Fruit fly (Drosophila melanogaster) whole organism, embryonic: Measurements from ENCODE around the gene Pp1-13C.

ENCODE experiments used
- Adf1 ChIP-seq: fragments of 200-800 bp; sonication (Bioruptor generic); IDR thresholded peaks from 2 replicates; pipeline ENCODE4 v1.3.6; 2022; ENCODE audit warnings: missing biosample characterization, missing genetic modification characterization
- Bgb ChIP-seq: fragments of 200-800 bp; sonication (Bioruptor generic); IDR thresholded peaks from 2 replicates; pipeline ENCODE4 v1.3.6; 2022; ENCODE audit warnings: missing biosample characterization, missing genetic modification characterization; ENCODE audit not compliant: partially characterized antibody
- CG10543 ChIP-seq: fragments of 200-800 bp; sonication (Bioruptor generic); optimal IDR thresholded peaks from 3 replicates; lab custom pipeline; 2017; ENCODE audit warnings: missing biosample characterization, mild to moderate bottlenecking, missing genetic modification characterization, moderate library complexity
- CG10979 ChIP-seq: fragments of 200-800 bp; sonication (Bioruptor generic); optimal IDR thresholded peaks from 2 replicates; lab custom pipeline; 2018; ENCODE audit warnings: missing biosample characterization, mild to moderate bottlenecking, missing genetic modification characterization, moderate library complexity
- CG15514 ChIP-seq: fragments of 200-800 bp; sonication (Bioruptor generic); optimal IDR thresholded peaks from 3 replicates; lab custom pipeline; 2017; ENCODE audit warnings: missing biosample characterization, missing genetic modification characterization, mild to moderate bottlenecking, moderate library complexity, missing genetic modification reagents
- CG17385 ChIP-seq: fragments of 200-800 bp; sonication (Bioruptor generic); optimal IDR thresholded peaks from 3 replicates; lab custom pipeline; 2018; ENCODE audit warnings: missing biosample characterization, mild to moderate bottlenecking, missing genetic modification characterization
- CG2875 ChIP-seq: fragments of 200-800 bp; sonication (Bioruptor generic); optimal IDR thresholded peaks from 2 replicates; lab custom pipeline; 2017; ENCODE audit warnings: missing biosample characterization, mild to moderate bottlenecking, missing genetic modification characterization, missing genetic modification reagents
- CG3281 ChIP-seq: fragments of 200-800 bp; sonication (Bioruptor generic); optimal IDR thresholded peaks from 3 replicates; lab custom pipeline; 2017; ENCODE audit warnings: missing biosample characterization, mild to moderate bottlenecking, missing genetic modification characterization
- CG6175 ChIP-seq: fragments of 200-800 bp; sonication (Bioruptor generic); IDR thresholded peaks from 3 replicates; pipeline ENCODE4 v1.3.6; 2022; ENCODE audit warnings: missing biosample characterization, missing genetic modification characterization
- CG7372 ChIP-seq: fragments of 200-800 bp; sonication (Bioruptor generic); IDR thresholded peaks from 2 replicates; pipeline ENCODE4 v1.3.6; 2022; ENCODE audit warnings: missing biosample characterization, missing genetic modification characterization
- CTCF ChIP-seq: fragments of 200-800 bp; sonication (Bioruptor generic); optimal IDR thresholded peaks from 2 replicates; lab custom pipeline; 2017; ENCODE audit warnings: missing biosample characterization, mild to moderate bottlenecking, missing genetic modification characterization, moderate library complexity
- D19A ChIP-seq: fragments of 200-800 bp; optimal IDR thresholded peaks from 3 replicates; lab custom pipeline; 2019; ENCODE audit warnings: missing biosample characterization, mild to moderate bottlenecking, missing genetic modification characterization, moderate library complexity
- D19B ChIP-seq: fragments of 200-800 bp; sonication (Bioruptor generic); optimal IDR thresholded peaks from 2 replicates; lab custom pipeline; 2017; ENCODE audit warnings: missing biosample characterization, mild to moderate bottlenecking, missing genetic modification characterization
- Deaf1 ChIP-seq: fragments of 200-800 bp; optimal IDR thresholded peaks from 3 replicates; lab custom pipeline; 2019; ENCODE audit warnings: missing biosample characterization, mild to moderate bottlenecking, missing genetic modification characterization, moderate library complexity
- Dref ChIP-seq: fragments of 200-800 bp; sonication (Bioruptor generic); IDR thresholded peaks from 2 replicates; pipeline ENCODE4 v1.3.6; 2022; ENCODE audit warnings: missing biosample characterization, missing genetic modification characterization
- E2f2 ChIP-seq: fragments of 200-800 bp; sonication (Bioruptor generic); IDR thresholded peaks from 2 replicates; pipeline ENCODE4 v1.3.6; 2022; ENCODE audit warnings: missing biosample characterization, missing genetic modification characterization
- Hmr ChIP-seq: fragments of 200-800 bp; sonication (Bioruptor generic); optimal IDR thresholded peaks from 3 replicates; lab custom pipeline; 2017; ENCODE audit warnings: mild to moderate bottlenecking, missing biosample characterization, missing genetic modification reagents, missing genetic modification characterization
- Med ChIP-seq: fragments of 200-800 bp; sonication (Bioruptor generic); peaks from one replicate; lab custom pipeline; 2016; ENCODE audit warnings: missing biosample characterization, missing genetic modification characterization, mild to moderate bottlenecking, inconsistent platforms, moderate library complexity
- amos ChIP-seq: fragments of 200-800 bp; sonication (Bioruptor generic); IDR thresholded peaks from 2 replicates; pipeline ENCODE4 v1.3.6; 2022; ENCODE audit warnings: missing biosample characterization, missing genetic modification characterization; ENCODE audit not compliant: partially characterized antibody
- bbx ChIP-seq: fragments of 200-800 bp; sonication (Bioruptor generic); IDR thresholded peaks from 2 replicates; pipeline ENCODE4 v1.3.6; 2022; ENCODE audit warnings: missing biosample characterization, missing genetic modification characterization; ENCODE audit not compliant: partially characterized antibody
- crp ChIP-seq, 2 experiments: fragments of 200-800 bp; sonication (Bioruptor generic); optimal IDR thresholded peaks; 2 replicates in 1 of 2; 3 replicates in 1 of 2; lab custom pipeline; 2017; ENCODE audit warnings: missing biosample characterization in 2 of 2, missing genetic modification characterization in 2 of 2, mild to moderate bottlenecking in 1 of 2, moderate library complexity in 1 of 2
- ewg ChIP-seq: fragments of 200-800 bp; sonication (Bioruptor generic); optimal IDR thresholded peaks from 3 replicates; lab custom pipeline; 2017; ENCODE audit warnings: mild to moderate bottlenecking, missing biosample characterization, missing genetic modification reagents, missing genetic modification characterization
- gce ChIP-seq: fragments of 200-800 bp; sonication (Bioruptor generic); IDR thresholded peaks from 3 replicates; pipeline ENCODE4 v1.3.6; 2022; ENCODE audit warnings: missing biosample characterization, missing genetic modification characterization
- hkb ChIP-seq, 2 experiments: fragments of 200-800 bp in 1 of 2; fragments of >200 bp in 1 of 2; sonication (Bioruptor generic) in 1 of 2; IDR thresholded peaks in 1 of 2; optimal IDR thresholded peaks in 1 of 2; 2 replicates each; pipeline versions ENCODE4 v1.3.6 to Lab custom; 2017 to 2022; ENCODE audit warnings: missing biosample characterization in 1 of 2, missing genetic modification characterization in 1 of 2
- knrl ChIP-seq: fragments of 200-800 bp; sonication (Bioruptor generic); IDR thresholded peaks from 3 replicates; pipeline ENCODE4 v1.3.6; 2022; ENCODE audit warnings: missing biosample characterization, missing genetic modification characterization; ENCODE audit not compliant: partially characterized antibody
- onecut ChIP-seq: fragments of 200-800 bp; sonication (Bioruptor generic); IDR thresholded peaks from 2 replicates; pipeline ENCODE4 v1.3.6; 2022; ENCODE audit warnings: missing biosample characterization, missing genetic modification characterization
- peb ChIP-seq: fragments of 200-800 bp; sonication (Bioruptor generic); IDR thresholded peaks from 2 replicates; pipeline ENCODE4 v1.3.6; 2022; ENCODE audit warnings: missing biosample characterization, missing genetic modification characterization
- pzg ChIP-seq: fragments of 200-800 bp; sonication (Bioruptor generic); optimal IDR thresholded peaks from 3 replicates; lab custom pipeline; 2018; ENCODE audit warnings: missing biosample characterization, mild to moderate bottlenecking, missing genetic modification characterization, moderate library complexity
- sens ChIP-seq: fragments of 200-800 bp; sonication (Bioruptor generic); peaks from one replicate; lab custom pipeline; 2016; ENCODE audit warnings: missing biosample characterization, missing genetic modification characterization
- seq ChIP-seq: fragments of 200-800 bp; sonication (Bioruptor generic); IDR thresholded peaks from 2 replicates; pipeline ENCODE4 v1.3.6; 2022; ENCODE audit warnings: missing biosample characterization, missing genetic modification characterization
- sisA ChIP-seq: fragments of 200-800 bp; sonication (Bioruptor generic); IDR thresholded peaks from 2 replicates; pipeline ENCODE4 v1.3.6; 2022; ENCODE audit warnings: missing biosample characterization, missing genetic modification characterization
- slbo ChIP-seq: fragments of 200-800 bp; sonication (Bioruptor generic); IDR thresholded peaks from 2 replicates; pipeline ENCODE4 v1.3.6; 2022; ENCODE audit warnings: missing biosample characterization, missing genetic modification characterization
- slou ChIP-seq: fragments of 200-800 bp; sonication (Bioruptor generic); optimal IDR thresholded peaks from 3 replicates; lab custom pipeline; 2016; ENCODE audit warnings: missing biosample characterization, missing genetic modification characterization
- sqz ChIP-seq: fragments of 200-800 bp; sonication (Bioruptor generic); optimal IDR thresholded peaks from 3 replicates; lab custom pipeline; 2018; ENCODE audit warnings: missing biosample characterization, mild to moderate bottlenecking, missing genetic modification characterization
- sr ChIP-seq: fragments of 200-800 bp; sonication (Bioruptor generic); IDR thresholded peaks from 3 replicates; pipeline ENCODE4 v1.3.6; 2022; ENCODE audit warnings: missing biosample characterization, missing genetic modification characterization
- twi ChIP-seq: fragments of 200-800 bp; optimal IDR thresholded peaks from 2 replicates; lab custom pipeline; 2019; ENCODE audit warnings: missing biosample characterization, mild to moderate bottlenecking, missing genetic modification characterization, moderate library complexity
- zen2 ChIP-seq: fragments of 200-800 bp; sonication (Bioruptor generic); IDR thresholded peaks from 3 replicates; pipeline ENCODE4 v1.3.6; 2022; ENCODE audit warnings: missing biosample characterization, missing genetic modification characterization; ENCODE audit not compliant: partially characterized antibody
- zfh1 ChIP-seq: fragments of 200-800 bp; sonication (Bioruptor generic); IDR thresholded peaks from 3 replicates; pipeline ENCODE4 v1.3.6; 2022; ENCODE audit warnings: missing biosample characterization, missing genetic modification characterization

The Pp1-13C gene

dm6 chrX:15387344-15387743 lies 26.5 kb upstream of the Pp1-13C start (continued):
- TF ChIP-seq knrl (peak; percentile 39; the same call in 2 of the 3 replicates), CG3281 (GFP tag; lab: Kevin White, UChicago) (no peak), slou (GFP tag; lab: Kevin White, UChicago) (no peak), zen2 (GFP tag; lab: Robert Waterston, UW) (no peak)
- TF ChIP-seq, all 482 proteins: peak for 9

DNA sequence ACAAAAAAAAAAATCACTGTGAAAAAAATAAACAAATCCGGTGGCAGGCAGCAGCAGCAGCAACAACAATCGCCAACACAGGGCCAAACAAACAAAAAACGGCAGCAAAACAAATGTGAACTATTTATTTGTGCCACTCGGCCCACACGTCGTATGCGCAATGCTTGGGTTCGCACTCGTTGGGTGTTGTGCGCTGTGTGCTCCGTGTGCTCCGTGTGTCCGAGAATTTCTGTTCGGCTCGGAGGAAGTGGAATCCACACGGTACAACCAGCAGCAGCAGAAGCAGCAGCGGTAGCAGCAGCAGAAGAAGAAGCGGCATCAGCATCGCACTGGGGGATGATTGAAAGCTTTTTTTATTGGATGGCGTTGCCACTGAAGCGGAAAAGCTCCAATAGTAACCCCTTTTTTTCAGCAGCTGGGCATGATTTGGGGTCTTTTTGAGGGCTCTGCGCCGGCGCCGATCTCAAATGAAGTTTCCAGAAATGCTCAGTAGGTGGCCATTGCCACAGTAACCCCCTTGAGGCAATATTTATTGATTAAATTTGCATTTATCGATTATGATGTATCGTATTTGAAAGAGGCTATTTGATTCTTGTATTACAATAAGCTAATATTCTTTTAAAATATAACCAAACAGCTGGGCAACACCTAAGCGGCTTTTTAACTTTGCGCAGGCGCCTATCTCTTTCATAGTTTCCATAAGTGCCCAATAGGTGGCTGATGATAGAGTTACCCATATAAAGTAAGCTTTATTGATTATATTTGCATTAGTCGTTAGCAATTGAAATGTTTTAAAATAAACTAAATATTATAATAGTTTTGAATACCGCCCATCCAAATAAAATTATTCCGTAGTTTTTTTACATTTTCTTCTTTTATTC lies 24.6 kb upstream of the Pp1-13C start, which contains the start of gene CG9164:
TSS of gene CG9164 (minus strand) at position 266 of the 881 bp plus-strand sequence.
- TF ChIP-seq sens: peak; percentile 16
- TF ChIP-seq peb (GFP tag; lab: Robert Waterston, UW): no peak
- peak; percentile 4 for TF ChIP-seq CG15514 (GFP tag; lab: Kevin White, UChicago)
- TF ChIP-seq crp (GFP tag; optimal IDR thresholded peaks at IDR 0.05; lab: Kevin White, UChicago): peak in 1 of 2 experiments; percentile 17
- TF ChIP-seq amos: peak; percentile 27; the same call in 1 of the 2 replicates
- TF ChIP-seq bbx (GFP tag; lab: Robert Waterston, UW): peak; percentile 38; the same call in 1 of the 2 replicates
- TF ChIP-seq zfh1 (GFP tag; lab: Robert Waterston, UW): no peak
- TF ChIP-seq Bgb (GFP tag; lab: Robert Waterston, UW): peak; percentile 70
- no peak for TF ChIP-seq gce (GFP tag; lab: Robert Waterston, UW)
- no peak for TF ChIP-seq sisA (GFP tag; lab: Robert Waterston, UW)
- peak; percentile 63 for TF ChIP-seq seq (GFP tag; lab: Robert Waterston, UW)
- no peak for TF ChIP-seq D19B (GFP tag; lab: Kevin White, UChicago)
- peak; percentile 77 for TF ChIP-seq Adf1 (GFP tag; lab: Robert Waterston, UW)
- TF ChIP-seq CTCF (GFP tag; lab: Kevin White, UChicago): peak; percentile 88
- peak; percentile 17 for TF ChIP-seq pzg (GFP tag; lab: Kevin White, UChicago)
- TF ChIP-seq Hmr (GFP tag; lab: Kevin White, UChicago): peak; percentile 31
- TF ChIP-seq CG7372 (GFP tag; lab: Robert Waterston, UW): peak; percentile 67
- TF ChIP-seq CG2875: no peak
- TF ChIP-seq CG10979 (tag; lab: Kevin White, UChicago): peak; percentile 84
- TF ChIP-seq CG10543 (GFP tag; lab: Kevin White, UChicago): peak; percentile 58
- peak; percentile 76 for TF ChIP-seq onecut
- TF ChIP-seq Deaf1 (tag; lab: Kevin White, UChicago): peak; percentile 74
- TF ChIP-seq E2f2 (GFP tag; lab: Robert Waterston, UW): no peak
- TF ChIP-seq slbo (GFP tag; lab: Robert Waterston, UW): peak; percentile 19; the same call in 1 of the 2 replicates
- TF ChIP-seq Med (GFP tag; lab: Kevin White, UChicago): peak; percentile 40
- peak; percentile 63; the same call in 1 of the 3 replicates for TF ChIP-seq CG6175 (GFP tag; lab: Robert Waterston, UW)
- TF ChIP-seq sr (GFP tag; lab: Robert Waterston, UW): peak; percentile 50; the same call in 1 of the 3 replicates
- TF ChIP-seq CG17385: peak; percentile 34
- TF ChIP-seq D19A (tag; lab: Kevin White, UChicago): no peak
- TF ChIP-seq sqz: peak; percentile 1
- TF ChIP-seq twi (tag; lab: Kevin White, UChicago): no peak
- TF ChIP-seq Dref (GFP tag; lab: Robert Waterston, UW): 0 out of 2 replicates have a peak, but pooled peaks have one; percentile 11
- no peak for TF ChIP-seq hkb (optimal IDR thresholded peaks at IDR 0.05; lab: Kevin White, UChicago)
- TF ChIP-seq hkb (GFP tag; IDR thresholded peaks at IDR 0.05; lab: Robert Waterston, UW): no peak
- peak; percentile 98 for TF ChIP-seq ewg
